Worm (Caenorhabditis elegans): Measurements from ENCODE around the gene iglr-1.

- no peak for TF ChIP-seq him-1 (tag; optimal IDR thresholded peaks at IDR 0.05)
- TF ChIP-seq dao-5 (tag; optimal IDR thresholded peaks at IDR 0.05): no peak
- TF ChIP-seq W03F9.2 (tag; optimal IDR thresholded peaks at IDR 0.05): no peak
Measured at ce11 chrX:14951797-14952196, 39.4 kb downstream of the iglr-1 start.

Data from whole organism, L4/young adult.